Fruit fly (Drosophila melanogaster) whole organism, adult: ENCODE results near the gene CG31100.

Experiments
- CG12768 ChIP-seq: fragments of 200-800 bp; sonication (Bioruptor generic); optimal IDR thresholded peaks from 2 replicates; lab custom pipeline; 2017; ENCODE audit warnings: missing biosample characterization, missing genetic modification characterization, mild to moderate bottlenecking, moderate library complexity, missing genetic modification reagents
- CG33017 ChIP-seq: fragments of 200-800 bp; sonication (Bioruptor generic); optimal IDR thresholded peaks from 2 replicates; lab custom pipeline; 2018; ENCODE audit warnings: missing biosample characterization, mild to moderate bottlenecking, missing genetic modification characterization, moderate library complexity
- cnc ChIP-seq, 2 experiments: fragments of >200 bp; optimal IDR thresholded peaks; 2 replicates each; lab custom pipeline; 2017
- tj ChIP-seq: fragments of 200-800 bp; sonication (Bioruptor generic); optimal IDR thresholded peaks from 3 replicates; lab custom pipeline; 2017; ENCODE audit warnings: missing biosample characterization, mild to moderate bottlenecking, missing genetic modification characterization, moderate library complexity
- toe ChIP-seq: fragments of 200-800 bp; sonication (Bioruptor generic); optimal IDR thresholded peaks from 2 replicates; lab custom pipeline; 2016; ENCODE audit warnings: missing biosample characterization, missing genetic modification characterization

dm6 chr3R:8984602-8985074 lies 18.8 kb downstream of the CG31100 start, which contains the start of gene CG11970:
- TF ChIP-seq CG12768 (GFP tag; lab: Kevin White, UChicago) = no peak
- peak; percentile 83 for TF ChIP-seq toe (GFP tag; lab: Kevin White, UChicago)
- no peak for TF ChIP-seq cnc (optimal IDR thresholded peaks at IDR 0.05; lab: Kevin White, UChicago)
- TF ChIP-seq tj (GFP tag; lab: Kevin White, UChicago) = no peak
- TF ChIP-seq CG33017 (tag; lab: Kevin White, UChicago) = peak; percentile 38
